Worm (Caenorhabditis elegans) whole organism, L2 larva: ENCODE measurements around the gene Y34B4A.10.

ENCODE experiments used
- C34F6.9 ChIP-seq: fragments of 150-350 bp; optimal IDR thresholded peaks from 2 replicates; lab custom pipeline; 2014; ENCODE audit warnings: missing biosample characterization, missing genetic modification characterization
- F13H6.1 ChIP-seq: sonication (generic microtip); optimal IDR thresholded peaks from 2 replicates; lab custom pipeline; 2016; ENCODE audit warnings: missing genetic modification characterization, missing compliant biosample characterization
- Y55F3AM.14 ChIP-seq: fragments of 200-800 bp; sonication (Bioruptor generic); optimal IDR thresholded peaks from 2 replicates; lab custom pipeline; 2018; ENCODE audit warnings: mild to moderate bottlenecking, missing genetic modification characterization, missing compliant biosample characterization
- ZK546.5 ChIP-seq: sonication (generic microtip); optimal IDR thresholded peaks from 2 replicates; lab custom pipeline; 2017; ENCODE audit warnings: missing biosample characterization, missing genetic modification characterization
- alr-1 ChIP-seq: fragments of 150-350 bp; optimal IDR thresholded peaks from 2 replicates; lab custom pipeline; 2014; ENCODE audit warnings: missing biosample characterization, missing genetic modification characterization
- aly-2 ChIP-seq: fragments of 150-350 bp; optimal IDR thresholded peaks from 2 replicates; lab custom pipeline; 2014; ENCODE audit warnings: missing biosample characterization, missing genetic modification characterization
- blmp-1 ChIP-seq: sonication (generic microtip); optimal IDR thresholded peaks from 2 replicates; lab custom pipeline; 2017; ENCODE audit warnings: missing genetic modification characterization, mild to moderate bottlenecking, missing compliant biosample characterization, antibody characterized with exemption, moderate library complexity; ENCODE audit not compliant: insufficient read depth
- ceh-16 ChIP-seq: fragments of 150-350 bp; optimal IDR thresholded peaks from 2 replicates; lab custom pipeline; 2014; ENCODE audit warnings: missing biosample characterization, missing genetic modification characterization
- crh-2 ChIP-seq: sonication (generic microtip); optimal IDR thresholded peaks from 2 replicates; lab custom pipeline; 2017; ENCODE audit warnings: missing biosample characterization, missing genetic modification characterization
- elt-1 ChIP-seq: fragments of 150-350 bp; optimal IDR thresholded peaks from 2 replicates; lab custom pipeline; 2014; ENCODE audit warnings: missing biosample characterization, missing genetic modification characterization
- elt-3 ChIP-seq: sonication (generic microtip); optimal IDR thresholded peaks from 2 replicates; lab custom pipeline; 2017; ENCODE audit warnings: missing biosample characterization, missing genetic modification characterization
- fos-1 ChIP-seq: fragments of 150-350 bp; optimal IDR thresholded peaks from 2 replicates; lab custom pipeline; 2014; ENCODE audit warnings: missing biosample characterization, missing genetic modification characterization
- lin-11 ChIP-seq: fragments of 150-350 bp; sonication (generic microtip); optimal IDR thresholded peaks from 2 replicates; lab custom pipeline; 2014; ENCODE audit warnings: missing biosample characterization, missing genetic modification characterization, inconsistent platforms, mixed read lengths
- lin-13 ChIP-seq: fragments of 150-350 bp; optimal IDR thresholded peaks from 2 replicates; lab custom pipeline; 2014; ENCODE audit warnings: missing biosample characterization, missing genetic modification reagents, missing genetic modification characterization
- lin-39 ChIP-seq: fragments of 150-350 bp; optimal IDR thresholded peaks from 2 replicates; lab custom pipeline; 2014; ENCODE audit warnings: missing biosample characterization, missing genetic modification reagents, missing genetic modification characterization
- lsy-2 ChIP-seq, 2 experiments: fragments of 150-350 bp in 1 of 2; sonication (generic microtip) in 1 of 2; optimal IDR thresholded peaks; 2 replicates each; lab custom pipeline; 2014 to 2017; ENCODE audit warnings: missing biosample characterization in 2 of 2, missing genetic modification characterization in 2 of 2
- nhr-10 ChIP-seq: sonication (generic microtip); optimal IDR thresholded peaks from 2 replicates; lab custom pipeline; 2017; ENCODE audit warnings: missing biosample characterization, missing genetic modification characterization
- nhr-129 ChIP-seq: fragments of 150-350 bp; optimal IDR thresholded peaks from 2 replicates; lab custom pipeline; 2014; ENCODE audit warnings: missing biosample characterization, missing genetic modification characterization
- nhr-21 ChIP-seq: fragments of 150-350 bp; optimal IDR thresholded peaks from 2 replicates; lab custom pipeline; 2014; ENCODE audit warnings: missing biosample characterization, missing genetic modification characterization
- nhr-237 ChIP-seq: fragments of 150-350 bp; optimal IDR thresholded peaks from 2 replicates; lab custom pipeline; 2014; ENCODE audit warnings: missing biosample characterization, missing genetic modification characterization
- skn-1 ChIP-seq: sonication (generic microtip); optimal IDR thresholded peaks from 2 replicates; lab custom pipeline; 2017; ENCODE audit warnings: missing biosample characterization, missing genetic modification characterization
- sma-3 ChIP-seq: sonication (generic microtip); optimal IDR thresholded peaks from 2 replicates; lab custom pipeline; 2016; ENCODE audit warnings: missing genetic modification reagents, missing genetic modification characterization, missing compliant biosample characterization
- sma-9 ChIP-seq, 2 experiments: fragments of 150-350 bp in 1 of 2; sonication (generic microtip) in 1 of 2; optimal IDR thresholded peaks; 2 replicates each; lab custom pipeline; 2014 to 2016; ENCODE audit warnings: missing genetic modification characterization in 2 of 2, mild to moderate bottlenecking in 1 of 2, missing biosample characterization in 1 of 2, missing compliant biosample characterization in 1 of 2, missing genetic modification reagents in 1 of 2, moderate library complexity in 1 of 2
- unc-39 ChIP-seq: fragments of 150-350 bp; optimal IDR thresholded peaks from 2 replicates; lab custom pipeline; 2014; ENCODE audit warnings: missing biosample characterization, missing genetic modification characterization
- unc-55 ChIP-seq: fragments of 150-350 bp; sonication (generic microtip); optimal IDR thresholded peaks from 3 replicates; lab custom pipeline; 2014; ENCODE audit warnings: missing biosample characterization, missing genetic modification reagents, missing genetic modification characterization
- ztf-1 ChIP-seq: fragments of 200-800 bp; sonication (Bioruptor generic); conservative IDR thresholded peaks from 2 replicates; pipeline ENCODE4 v1.3.6; 2022; ENCODE audit warnings: missing genetic modification characterization, missing compliant biosample characterization
- ztf-11 ChIP-seq: sonication (generic microtip); optimal IDR thresholded peaks from 2 replicates; lab custom pipeline; 2017; ENCODE audit warnings: missing biosample characterization, missing genetic modification characterization
- ztf-4 ChIP-seq: fragments of 150-350 bp; optimal IDR thresholded peaks from 2 replicates; lab custom pipeline; 2014; ENCODE audit warnings: missing biosample characterization, missing genetic modification characterization

Gene Y34B4A.10

ce11 chrX:5207819-5208218 lies 41.9 kb upstream of the Y34B4A.10 start:
- TF ChIP-seq elt-1 (tag; lab: Kevin White, UChicago) = no peak
- TF ChIP-seq crh-2 (tag; lab: Kevin White, UChicago) = peak; percentile 13
- TF ChIP-seq fos-1 (tag; lab: Kevin White, UChicago) = peak; percentile 14
- TF ChIP-seq, all 48 proteins: peak for 2

DNA sequence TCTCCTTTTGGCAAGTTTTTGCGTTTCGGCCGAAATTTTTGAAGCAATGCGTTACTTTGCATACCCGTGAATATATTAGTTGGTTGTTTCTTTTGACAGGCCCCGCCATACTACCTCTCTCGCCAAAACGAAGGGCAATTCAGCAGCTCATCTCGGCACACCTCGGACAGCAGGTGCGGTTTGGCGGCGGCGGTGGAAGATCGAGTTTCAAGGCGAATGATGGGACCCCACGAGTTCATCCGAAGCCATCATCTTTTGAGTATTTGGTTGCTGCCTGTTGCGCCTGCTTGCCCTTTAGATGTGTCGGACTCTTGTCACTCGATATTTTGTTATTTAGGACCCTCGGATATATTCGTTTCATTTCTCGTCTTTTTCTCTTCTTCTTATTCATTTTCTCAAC lies 41.4 kb upstream of the Y34B4A.10 start:
- peak; percentile 22 for TF ChIP-seq nhr-129 (tag; lab: Kevin White, UChicago)
- TF ChIP-seq lsy-2 (tag; optimal IDR thresholded peaks at IDR 0.05; lab: Kevin White, UChicago) = peak in 1 of 2 experiments; percentile 8
- no peak for TF ChIP-seq lin-11 (tag; lab: Kevin White, UChicago)
- no peak for TF ChIP-seq nhr-237 (tag; lab: Kevin White, UChicago)
- TF ChIP-seq blmp-1 (tag; lab: Kevin White, UChicago) = no peak
- no peak for TF ChIP-seq lin-13 (GFP tag; lab: Kevin White, UChicago)
- peak; percentile 71 for TF ChIP-seq F13H6.1 (tag; lab: Kevin White, UChicago)
- no peak for TF ChIP-seq ztf-11 (tag; lab: Kevin White, UChicago)

ce11 chrX:5208831-5209230 lies 40.9 kb upstream of the Y34B4A.10 start:
- TF ChIP-seq ZK546.5 (tag; lab: Kevin White, UChicago) = no peak
- peak; percentile 32 for TF ChIP-seq blmp-1 (tag; lab: Kevin White, UChicago)
- no peak for TF ChIP-seq nhr-129 (tag; lab: Kevin White, UChicago)
- peak; percentile 28 for TF ChIP-seq fos-1 (tag; lab: Kevin White, UChicago)
- no peak for TF ChIP-seq elt-3
- TF ChIP-seq sma-9 (GFP tag; optimal IDR thresholded peaks at IDR 0.05; lab: Kevin White, UChicago) = peak; percentile 40
- no peak for TF ChIP-seq sma-9 (tag; optimal IDR thresholded peaks at IDR 0.05; lab: Kevin White, UChicago)
- TF ChIP-seq nhr-21 = no peak
- TF ChIP-seq unc-55 = no peak
- TF ChIP-seq Y55F3AM.14 (GFP tag; lab: Kevin White, UChicago) = no peak

DNA sequence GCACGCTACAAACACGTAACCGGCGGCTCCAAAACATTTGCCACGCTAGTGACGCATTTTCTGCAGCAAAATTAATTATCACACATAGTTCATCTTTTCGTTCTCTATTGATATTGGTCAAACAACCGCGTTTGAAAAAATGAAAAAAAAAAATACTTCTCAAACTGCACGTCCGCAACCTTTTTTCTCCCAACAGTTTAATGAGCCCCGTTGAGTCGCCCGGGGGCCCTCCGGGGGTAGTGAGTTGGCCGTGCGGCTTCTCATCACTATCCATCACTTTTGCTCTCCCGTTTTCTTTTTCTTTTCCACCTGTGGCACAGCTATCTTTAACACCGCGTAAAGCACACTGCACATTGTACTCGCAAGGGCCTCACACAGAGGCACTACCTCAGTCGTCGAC lies 40.3 kb upstream of the Y34B4A.10 start:
- TF ChIP-seq sma-3 (no peak), skn-1 (no peak), C34F6.9 (tag; lab: Kevin White, UChicago) (peak; percentile 25), sma-9 (GFP tag; optimal IDR thresholded peaks at IDR 0.05; lab: Kevin White, UChicago) (no peak), sma-9 (tag; optimal IDR thresholded peaks at IDR 0.05; lab: Kevin White, UChicago) (no peak), alr-1 (tag; lab: Kevin White, UChicago) (no peak), ceh-16 (tag; lab: Kevin White, UChicago) (no peak), blmp-1 (tag; lab: Kevin White, UChicago) (no peak), lin-39 (no peak), lsy-2 (tag; optimal IDR thresholded peaks at IDR 0.05; lab: Kevin White, UChicago) (peak in 1 of 2 experiments; percentile 38), lin-13 (GFP tag; lab: Kevin White, UChicago) (no peak), nhr-237 (tag; lab: Kevin White, UChicago) (no peak), F13H6.1 (tag; lab: Kevin White, UChicago) (peak; percentile 59), ZK546.5 (tag; lab: Kevin White, UChicago) (no peak)

DNA sequence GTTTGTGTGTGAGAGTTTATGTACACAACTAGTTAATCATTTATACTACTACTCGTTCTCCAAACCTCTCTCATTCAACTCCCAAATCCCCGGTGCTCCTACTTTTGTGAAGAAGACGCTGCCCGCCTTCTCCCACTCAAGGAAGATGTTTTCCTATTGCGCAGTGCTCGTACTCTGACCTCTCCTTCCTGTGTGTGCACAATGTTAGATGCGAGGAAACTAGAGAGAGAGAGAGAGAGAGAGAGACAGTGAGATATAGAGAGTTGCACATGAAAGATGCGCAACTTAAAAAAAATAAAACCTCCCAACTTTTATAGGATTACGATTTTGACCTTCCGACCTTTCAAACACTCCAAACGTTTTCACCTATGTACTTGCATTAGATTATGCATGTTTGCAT lies 39.2 kb upstream of the Y34B4A.10 start:
- peak; percentile 31 for TF ChIP-seq crh-2 (tag; lab: Kevin White, UChicago)
- TF ChIP-seq sma-9 (GFP tag; optimal IDR thresholded peaks at IDR 0.05; lab: Kevin White, UChicago) = peak; percentile 74
- TF ChIP-seq sma-9 (tag; optimal IDR thresholded peaks at IDR 0.05; lab: Kevin White, UChicago) = no peak
- no peak for TF ChIP-seq nhr-237 (tag; lab: Kevin White, UChicago)
- no peak for TF ChIP-seq elt-1 (tag; lab: Kevin White, UChicago)
- peak; percentile 84 for TF ChIP-seq nhr-129 (tag; lab: Kevin White, UChicago)
- no peak for TF ChIP-seq aly-2 (tag; lab: Kevin White, UChicago)
- peak; percentile 72 for TF ChIP-seq F13H6.1 (tag; lab: Kevin White, UChicago)
- peak in 1 of 2 experiments; percentile 39 for TF ChIP-seq lsy-2 (tag; optimal IDR thresholded peaks at IDR 0.05; lab: Kevin White, UChicago)
- TF ChIP-seq nhr-10 = no peak
- peak; percentile 30 for TF ChIP-seq unc-55
- TF ChIP-seq ztf-4 (tag; lab: Kevin White, UChicago) = peak; percentile 10
- no peak for TF ChIP-seq ztf-1 (GFP tag; lab: Robert Waterston, UW)
- TF ChIP-seq unc-39 (tag; lab: Kevin White, UChicago) = no peak
- no peak for TF ChIP-seq fos-1 (tag; lab: Kevin White, UChicago)
- peak; percentile 22 for TF ChIP-seq C34F6.9 (tag; lab: Kevin White, UChicago)
- no peak for TF ChIP-seq Y55F3AM.14 (GFP tag; lab: Kevin White, UChicago)
